Fruit fly (Drosophila melanogaster): ENCODE results near the gene synr.

Gene synr

DNA sequence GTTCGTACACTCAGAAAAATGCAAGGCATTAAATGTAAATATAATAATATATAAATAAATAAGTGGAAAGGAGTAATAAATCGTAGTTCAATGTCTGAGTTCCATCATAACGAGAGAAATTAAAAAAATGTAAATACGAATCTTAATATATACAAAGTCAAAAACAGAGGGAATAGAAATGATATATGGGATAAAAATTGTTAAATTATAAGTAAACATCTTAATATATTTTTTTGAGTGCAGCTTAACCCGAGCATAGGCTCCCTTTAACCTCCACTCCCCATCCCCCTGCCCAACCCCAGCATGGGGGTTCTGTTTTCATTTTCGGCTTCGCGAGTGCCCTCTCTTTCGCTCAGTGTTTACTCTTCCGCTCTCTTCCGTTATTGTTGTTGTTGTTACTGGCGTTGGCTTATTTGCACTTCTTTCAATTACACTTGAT is 26.8 kb upstream of the synr start (continued):
- TF ChIP-seq CG11294 (GFP tag; IDR thresholded peaks at IDR 0.05) (no peak), achi (GFP tag; optimal IDR thresholded peaks at IDR 0.05) (peak; percentile 66), pdm3 (GFP tag; optimal IDR thresholded peaks at IDR 0.05) (no peak), CG6792 (GFP tag; optimal IDR thresholded peaks at IDR 0.05) (peak; percentile 52), Smox (GFP tag; optimal IDR thresholded peaks at IDR 0.05) (no peak), Blimp-1 (GFP tag; optimal IDR thresholded peaks at IDR 0.05) (no peak), CG16779 (tag; optimal IDR thresholded peaks at IDR 0.05) (no peak), CG34406 (GFP tag; optimal IDR thresholded peaks at IDR 0.05) (peak; percentile 73)

DNA sequence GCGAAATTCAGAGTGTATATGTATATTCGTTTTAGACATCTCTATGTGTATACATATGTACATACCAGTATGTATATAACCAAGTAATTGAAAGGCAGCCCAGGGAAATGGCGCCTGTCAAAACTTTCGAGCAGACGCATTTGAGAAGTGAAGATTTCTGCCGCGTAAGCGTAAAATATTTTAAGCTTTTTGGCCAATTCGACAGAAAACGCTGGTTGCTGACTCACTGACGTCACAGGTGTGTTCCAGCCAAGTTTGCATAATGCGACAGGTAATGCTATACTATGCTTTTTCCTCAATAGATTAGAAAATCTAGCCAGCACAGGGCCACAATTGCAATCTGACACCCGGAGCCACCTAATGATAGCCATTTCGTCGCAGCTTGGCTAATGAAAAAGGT is 25.8 kb upstream of the synr start:
- no peak for TF ChIP-seq pdm3 (GFP tag; optimal IDR thresholded peaks at IDR 0.05)
- no peak for TF ChIP-seq topi (GFP tag; optimal IDR thresholded peaks at IDR 0.05)
- no peak for TF ChIP-seq Ets96B (tag; optimal IDR thresholded peaks at IDR 0.05)
- TF ChIP-seq CG6792 (GFP tag; optimal IDR thresholded peaks at IDR 0.05), result no peak
- TF ChIP-seq Eip75B (GFP tag; optimal IDR thresholded peaks at IDR 0.05), result no peak
- no peak for TF ChIP-seq dsx (GFP tag; optimal IDR thresholded peaks at IDR 0.05; ENCODE audit: poor library complexity, severe bottlenecking)
- TF ChIP-seq Smox (GFP tag; optimal IDR thresholded peaks at IDR 0.05), result no peak
- no peak for TF ChIP-seq CG16779 (tag; optimal IDR thresholded peaks at IDR 0.05)
- TF ChIP-seq CG11902 (GFP tag; optimal IDR thresholded peaks at IDR 0.05), result no peak
- TF ChIP-seq CG3032 (tag; optimal IDR thresholded peaks at IDR 0.05), result no peak
- no peak for TF ChIP-seq esn (GFP tag; optimal IDR thresholded peaks at IDR 0.05)
- no peak for TF ChIP-seq dac (GFP tag; optimal IDR thresholded peaks at IDR 0.05)
- no peak for TF ChIP-seq cyc (GFP tag; optimal IDR thresholded peaks at IDR 0.05)
- TF ChIP-seq acj6 (GFP tag; optimal IDR thresholded peaks at IDR 0.05), result no peak
- no peak for TF ChIP-seq fd59A (GFP tag; optimal IDR thresholded peaks at IDR 0.05)

DNA sequence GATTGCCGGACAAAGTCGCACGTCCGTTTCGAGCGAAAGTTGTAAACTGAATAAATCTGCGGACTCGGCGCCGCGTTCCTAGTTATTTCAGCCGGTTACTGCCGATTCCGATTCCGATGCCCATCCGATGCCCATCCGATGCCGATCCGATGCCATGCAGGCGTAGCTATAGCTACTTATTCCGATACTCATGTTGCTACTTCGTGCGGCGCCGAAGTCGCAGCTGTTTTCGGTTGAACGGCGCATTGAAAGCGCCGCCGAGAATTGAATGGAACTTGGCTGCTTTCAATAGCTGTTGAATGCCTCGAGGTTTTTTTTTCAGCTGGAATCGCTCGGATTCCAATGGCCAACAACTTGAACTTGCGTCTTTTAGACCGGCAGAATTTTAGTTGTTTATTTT is 14.2 kb upstream of the synr start:
- TF ChIP-seq dsx (GFP tag; optimal IDR thresholded peaks at IDR 0.05; ENCODE audit: poor library complexity, severe bottlenecking), result no peak
- TF ChIP-seq CG4318 (GFP tag; optimal IDR thresholded peaks at IDR 0.05), result no peak
- TF ChIP-seq CG7368 (GFP tag; optimal IDR thresholded peaks at IDR 0.05), result no peak
- peak; percentile 30 for TF ChIP-seq Eip78C (GFP tag)
- peak; percentile 19 for TF ChIP-seq CG16779 (tag; optimal IDR thresholded peaks at IDR 0.05)
- TF ChIP-seq Eip93F (GFP tag; optimal IDR thresholded peaks at IDR 0.05), result no peak
- TF ChIP-seq Ets21C (GFP tag; optimal IDR thresholded peaks at IDR 0.05), result no peak
- peak; percentile 42; the same call in 1 of the 3 replicates for TF ChIP-seq eg (GFP tag; IDR thresholded peaks at IDR 0.05)
- 0 out of 3 replicates have a peak, but pooled peaks have one; percentile 21 for TF ChIP-seq CG6163 (GFP tag; IDR thresholded peaks at IDR 0.05)

DNA sequence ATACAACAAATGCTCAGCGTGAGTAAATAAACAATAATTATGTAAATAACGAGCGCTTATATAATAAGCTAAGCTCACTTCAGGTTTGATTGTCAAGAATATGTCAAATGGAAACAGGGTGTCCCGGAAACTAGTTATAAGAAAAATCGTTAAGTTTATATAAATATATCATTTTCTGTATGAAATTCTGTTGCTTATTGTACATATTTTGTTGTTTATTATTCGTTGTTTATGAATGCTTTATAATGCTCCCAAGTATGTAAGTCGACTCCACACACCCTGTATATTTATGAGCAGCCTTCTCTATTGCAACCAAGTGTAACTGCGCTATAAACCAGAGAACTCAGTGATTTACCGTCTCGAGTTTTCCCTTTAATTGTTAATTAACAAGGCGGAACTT is 12.0 kb upstream of the synr start:
- TF ChIP-seq OdsH (GFP tag; optimal IDR thresholded peaks at IDR 0.05), result no peak
- TF ChIP-seq CG8119 (GFP tag; IDR thresholded peaks at IDR 0.05), result peak; percentile 60; the same call in 2 of the 3 replicates
- no peak for TF ChIP-seq net (GFP tag; optimal IDR thresholded peaks at IDR 0.05)
- TF ChIP-seq eg (GFP tag; IDR thresholded peaks at IDR 0.05), result peak; percentile 77
- TF ChIP-seq acj6 (GFP tag; optimal IDR thresholded peaks at IDR 0.05), result peak; percentile 9
- TF ChIP-seq Ets21C (GFP tag; optimal IDR thresholded peaks at IDR 0.05), result no peak
- no peak for TF ChIP-seq CG4318 (GFP tag; optimal IDR thresholded peaks at IDR 0.05)
- peak; percentile 56 for TF ChIP-seq Eip78C (GFP tag)
- no peak for TF ChIP-seq fd59A (GFP tag; optimal IDR thresholded peaks at IDR 0.05)
- TF ChIP-seq CG15336 (GFP tag; IDR thresholded peaks at IDR 0.05), result peak; percentile 66; the same call in 1 of the 2 replicates
- no peak for TF ChIP-seq CG7368 (GFP tag; optimal IDR thresholded peaks at IDR 0.05)
- no peak for TF ChIP-seq dac (GFP tag; optimal IDR thresholded peaks at IDR 0.05)
- no peak for TF ChIP-seq Eip75B (GFP tag; optimal IDR thresholded peaks at IDR 0.05)
- TF ChIP-seq esn (GFP tag; optimal IDR thresholded peaks at IDR 0.05), result no peak
- TF ChIP-seq CG10669 (GFP tag; optimal IDR thresholded peaks at IDR 0.05), result no peak
- TF ChIP-seq ss (GFP tag; optimal IDR thresholded peaks at IDR 0.05), result no peak
- no peak for TF ChIP-seq achi (GFP tag; optimal IDR thresholded peaks at IDR 0.05)
- TF ChIP-seq CG8632 (GFP tag; optimal IDR thresholded peaks at IDR 0.05), result no peak
- TF ChIP-seq vri (GFP tag; optimal IDR thresholded peaks at IDR 0.05), result no peak
- no peak for TF ChIP-seq Gug (GFP tag; IDR thresholded peaks at IDR 0.05)
- TF ChIP-seq CG3919 (GFP tag; optimal IDR thresholded peaks at IDR 0.05), result no peak
- no peak for TF ChIP-seq Hr38 (GFP tag; optimal IDR thresholded peaks at IDR 0.05)
- TF ChIP-seq Sox15 (GFP tag; optimal IDR thresholded peaks at IDR 0.05), result no peak
- no peak for TF ChIP-seq svp (GFP tag)
- TF ChIP-seq CG8319 (GFP tag; optimal IDR thresholded peaks at IDR 0.05), result no peak
- TF ChIP-seq Met (GFP tag; optimal IDR thresholded peaks at IDR 0.05), result no peak
- TF ChIP-seq CG9139 (GFP tag; optimal IDR thresholded peaks at IDR 0.05), result no peak
- TF ChIP-seq dsx (GFP tag; optimal IDR thresholded peaks at IDR 0.05; ENCODE audit: poor library complexity, severe bottlenecking), result no peak
- no peak for TF ChIP-seq Ets96B (tag; optimal IDR thresholded peaks at IDR 0.05)
- no peak for TF ChIP-seq Blimp-1 (GFP tag; optimal IDR thresholded peaks at IDR 0.05)
- no peak for TF ChIP-seq Sox102F (GFP tag; optimal IDR thresholded peaks at IDR 0.05)
- peak; percentile 11 for TF ChIP-seq CG32006 (GFP tag; optimal IDR thresholded peaks at IDR 0.05)
- peak; percentile 61; the same call in 2 of the 3 replicates for TF ChIP-seq CG6163 (GFP tag; IDR thresholded peaks at IDR 0.05)
